Fruit fly (Drosophila melanogaster): ENCODE measurements around the gene CG34051.

The CG34051 gene

dm6 chr2L:19947992-19948524 is 12.8 kb downstream of the CG34051 start:
- TF ChIP-seq Fer2 (tag; optimal IDR thresholded peaks at IDR 0.05) (no peak), CG10462 (GFP tag; optimal IDR thresholded peaks at IDR 0.05) (no peak), sr (GFP tag; IDR thresholded peaks at IDR 0.05) (no peak), Xbp1 (GFP tag; optimal IDR thresholded peaks at IDR 0.05) (no peak), CG2129 (GFP tag; IDR thresholded peaks at IDR 0.05; ENCODE audit: partially characterized antibody) (no peak), D19B (GFP tag; optimal IDR thresholded peaks at IDR 0.05) (no peak), Oli (tag; optimal IDR thresholded peaks at IDR 0.05) (no peak), vvl (GFP tag; IDR thresholded peaks at IDR 0.05) (peak; percentile 53; the same call in 1 of the 2 replicates), run (tag; optimal IDR thresholded peaks at IDR 0.05) (no peak), CG9797 (GFP tag; optimal IDR thresholded peaks at IDR 0.05) (no peak), CG33213 (GFP tag; optimal IDR thresholded peaks at IDR 0.05) (no peak), sens (GFP tag) (peak; percentile 1), Fer3 (tag; optimal IDR thresholded peaks at IDR 0.05) (no peak), chif (GFP tag; optimal IDR thresholded peaks at IDR 0.05) (no peak), ci (GFP tag; IDR thresholded peaks at IDR 0.05) (no peak), CG15011 (GFP tag; optimal IDR thresholded peaks at IDR 0.05) (no peak), lab (GFP tag; optimal IDR thresholded peaks at IDR 0.05) (peak; percentile 66), GATAe (GFP tag; conservative IDR thresholded peaks at IDR 0.05) (no peak), CG3407 (GFP tag; optimal IDR thresholded peaks at IDR 0.05) (no peak), CG14965 (GFP tag; optimal IDR thresholded peaks at IDR 0.05; ENCODE audit: borderline replicate concordance) (no peak), CG16779 (GFP tag; IDR thresholded peaks at IDR 0.05) (no peak), CG5245 (GFP tag; optimal IDR thresholded peaks at IDR 0.05) (no peak), gce (GFP tag; IDR thresholded peaks at IDR 0.05) (no peak), CG8290 (GFP tag; optimal IDR thresholded peaks at IDR 0.05) (no peak), CG8290 (tag; optimal IDR thresholded peaks at IDR 0.05) (no peak), CG3065 (GFP tag; optimal IDR thresholded peaks at IDR 0.05) (no peak), CG12942 (GFP tag; optimal IDR thresholded peaks at IDR 0.05) (no peak), CG4707 (GFP tag; optimal IDR thresholded peaks at IDR 0.05) (no peak), CG30020 (tag; optimal IDR thresholded peaks at IDR 0.05) (no peak), crol (GFP tag; IDR thresholded peaks at IDR 0.05) (no peak), unpg (GFP tag; optimal IDR thresholded peaks at IDR 0.05) (no peak), CG9215 (GFP tag; IDR thresholded peaks at IDR 0.05) (no peak), Blimp-1 (GFP tag; optimal IDR thresholded peaks at IDR 0.05) (peak; percentile 56), da (GFP tag; optimal IDR thresholded peaks at IDR 0.05) (no peak), dimm (GFP tag; IDR thresholded peaks at IDR 0.05) (no peak), CG8359 (GFP tag; optimal IDR thresholded peaks at IDR 0.05; ENCODE audit: borderline replicate concordance) (peak; percentile 89), CG14710 (tag; optimal IDR thresholded peaks at IDR 0.05) (no peak), luna (GFP tag; optimal IDR thresholded peaks at IDR 0.05) (no peak), CG10274 (GFP tag; optimal IDR thresholded peaks at IDR 0.05) (no peak), grn (GFP tag; optimal IDR thresholded peaks at IDR 0.05) (no peak), CG31224 (GFP tag; IDR thresholded peaks at IDR 0.05) (no peak), Gug (GFP tag; IDR thresholded peaks at IDR 0.05) (no peak), CG6654 (GFP tag; optimal IDR thresholded peaks at IDR 0.05) (peak; percentile 84), CG14050 (GFP tag; IDR thresholded peaks at IDR 0.05) (no peak), Mes4 (GFP tag; optimal IDR thresholded peaks at IDR 0.05) (no peak), Dll (GFP tag; IDR thresholded peaks at IDR 0.05; ENCODE audit: partially characterized antibody) (no peak), CG17612 (GFP tag; IDR thresholded peaks at IDR 0.05) (no peak)
